Worm (Caenorhabditis elegans) whole organism, L4 larva: ENCODE results near the gene top-3.
A peak's percentile ranks its signal among the peaks of the same experiment; 100 is the strongest.

Source experiments
- D1046.2 ChIP-seq: fragments of 200-800 bp; sonication (Bioruptor generic); IDR thresholded peaks from 2 replicates; pipeline ENCODE4 v1.3.6; 2022; ENCODE audit warnings: missing genetic modification characterization, missing compliant biosample characterization
- F10B5.3 ChIP-seq: sonication (generic microtip); optimal IDR thresholded peaks from 2 replicates; lab custom pipeline; 2016; ENCODE audit warnings: mild to moderate bottlenecking, missing genetic modification characterization, missing compliant biosample characterization
- F44E2.7 ChIP-seq: fragments of 200-800 bp; sonication (Bioruptor generic); IDR thresholded peaks from 2 replicates; pipeline ENCODE4 v2.1.2; 2022; ENCODE audit warnings: missing genetic modification characterization, missing compliant biosample characterization
- R02D3.7 ChIP-seq: fragments of 150-350 bp; sonication (generic microtip); optimal IDR thresholded peaks from 3 replicates; lab custom pipeline; 2014; ENCODE audit warnings: missing biosample characterization, missing genetic modification characterization
- Y105C5A.15 ChIP-seq: fragments of 200-800 bp; sonication (Bioruptor generic); IDR thresholded peaks from 2 replicates; pipeline ENCODE4 v1.3.6; 2022; ENCODE audit warnings: missing genetic modification characterization, missing compliant biosample characterization
- Y48G9A.11 ChIP-seq: fragments of 200-800 bp; sonication (Bioruptor generic); IDR thresholded peaks from 2 replicates; pipeline ENCODE4 v1.3.6; 2022; ENCODE audit warnings: missing genetic modification reagents, missing genetic modification characterization, missing compliant biosample characterization
- Y5F2A.4 ChIP-seq: fragments of 200-800 bp; sonication (Bioruptor generic); optimal IDR thresholded peaks from 2 replicates; lab custom pipeline; 2018; ENCODE audit warnings: mild to moderate bottlenecking, missing genetic modification characterization, missing compliant biosample characterization
- ama-1 ChIP-seq: fragments of 150-350 bp; optimal IDR thresholded peaks from 2 replicates; lab custom pipeline; 2014; ENCODE audit warnings: inconsistent platforms, mixed read lengths
- arid-1 ChIP-seq: fragments of 200-800 bp; sonication (Bioruptor generic); conservative IDR thresholded peaks from 2 replicates; pipeline ENCODE4 v1.3.6; 2022; ENCODE audit warnings: missing genetic modification reagents, missing genetic modification characterization, missing compliant biosample characterization
- ceh-20 ChIP-seq: fragments of 200-800 bp; sonication (Bioruptor generic); IDR thresholded peaks from 2 replicates; pipeline ENCODE4 v1.3.6; 2022; ENCODE audit warnings: missing genetic modification reagents, missing genetic modification characterization, missing compliant biosample characterization
- ceh-44 ChIP-seq: fragments of 200-800 bp; sonication (Bioruptor generic); IDR thresholded peaks from 2 replicates; pipeline ENCODE4 v1.3.6; 2022; ENCODE audit warnings: missing genetic modification reagents, missing genetic modification characterization, missing compliant biosample characterization
- ceh-82 ChIP-seq: sonication (generic microtip); optimal IDR thresholded peaks from 2 replicates; lab custom pipeline; 2017; ENCODE audit warnings: missing biosample characterization, missing genetic modification characterization
- ces-1 ChIP-seq: fragments of 150-350 bp; sonication (generic microtip); optimal IDR thresholded peaks from 4 replicates; lab custom pipeline; 2014; ENCODE audit warnings: missing biosample characterization, missing genetic modification reagents, missing genetic modification characterization
- cey-2 ChIP-seq: sonication (generic microtip); optimal IDR thresholded peaks from 3 replicates; lab custom pipeline; 2017; ENCODE audit warnings: missing genetic modification characterization, mild to moderate bottlenecking, missing compliant biosample characterization, antibody characterized with exemption, borderline replicate concordance; ENCODE audit not compliant: insufficient read depth
- ctbp-1 ChIP-seq: fragments of 200-800 bp; sonication (Bioruptor generic); IDR thresholded peaks from 2 replicates; pipeline ENCODE4 v1.3.6; 2022; ENCODE audit warnings: missing genetic modification reagents, missing genetic modification characterization, missing compliant biosample characterization
- daf-19 ChIP-seq: fragments of 200-800 bp; sonication (Bioruptor generic); conservative IDR thresholded peaks from 2 replicates; pipeline ENCODE4 v1.3.6; 2022; ENCODE audit warnings: missing genetic modification characterization, missing compliant biosample characterization
- dmd-8 ChIP-seq: fragments of 200-800 bp; sonication (Bioruptor generic); IDR thresholded peaks from 2 replicates; pipeline ENCODE4 v1.3.6; 2022; ENCODE audit warnings: missing genetic modification characterization, missing compliant biosample characterization
- dmd-9 ChIP-seq: fragments of 200-800 bp; sonication (Bioruptor generic); IDR thresholded peaks from 2 replicates; pipeline ENCODE4 v1.3.6; 2022; ENCODE audit warnings: missing genetic modification reagents, missing genetic modification characterization, missing compliant biosample characterization
- dpl-1 ChIP-seq: fragments of 150-350 bp; optimal IDR thresholded peaks from 2 replicates; lab custom pipeline; 2014; ENCODE audit warnings: missing biosample characterization, missing genetic modification reagents, missing genetic modification characterization
- duxl-1 ChIP-seq: sonication (generic microtip); optimal IDR thresholded peaks from 2 replicates; lab custom pipeline; 2016; ENCODE audit warnings: mild to moderate bottlenecking, missing genetic modification characterization, moderate library complexity, missing compliant biosample characterization; ENCODE audit not compliant: poor library complexity
- dve-1 ChIP-seq: sonication (generic microtip); optimal IDR thresholded peaks from 2 replicates; lab custom pipeline; 2017; ENCODE audit warnings: antibody characterized with exemption, mild to moderate bottlenecking, missing genetic modification characterization, missing compliant biosample characterization; ENCODE audit not compliant: insufficient read depth
- egl-27 ChIP-seq: sonication (generic microtip); optimal IDR thresholded peaks from 3 replicates; lab custom pipeline; 2017; ENCODE audit warnings: missing biosample characterization, missing genetic modification reagents, missing genetic modification characterization
- fkh-10 ChIP-seq: fragments of 150-350 bp; optimal IDR thresholded peaks from 2 replicates; lab custom pipeline; 2014; ENCODE audit warnings: missing biosample characterization, missing genetic modification reagents, missing genetic modification characterization
- fos-1 ChIP-seq: fragments of 150-350 bp; optimal IDR thresholded peaks from 2 replicates; lab custom pipeline; 2014; ENCODE audit warnings: missing biosample characterization, missing genetic modification characterization
- gei-8 ChIP-seq: fragments of 200-800 bp; sonication (Bioruptor generic); optimal IDR thresholded peaks from 2 replicates; lab custom pipeline; 2018; ENCODE audit warnings: mild to moderate bottlenecking, missing genetic modification characterization, missing compliant biosample characterization
- hlh-11 ChIP-seq: fragments of 200-800 bp; sonication (Bioruptor generic); optimal IDR thresholded peaks from 2 replicates; lab custom pipeline; 2018; ENCODE audit warnings: mild to moderate bottlenecking, missing genetic modification characterization, missing compliant biosample characterization
- hlh-30 ChIP-seq: sonication (generic microtip); optimal IDR thresholded peaks from 2 replicates; lab custom pipeline; 2017; ENCODE audit warnings: antibody characterized with exemption, mild to moderate bottlenecking, missing genetic modification characterization, missing compliant biosample characterization; ENCODE audit not compliant: insufficient read depth
- lin-13 ChIP-seq: fragments of 150-350 bp; optimal IDR thresholded peaks from 2 replicates; lab custom pipeline; 2014; ENCODE audit warnings: missing biosample characterization, missing genetic modification reagents, missing genetic modification characterization
- lin-38 ChIP-seq: fragments of 200-800 bp; sonication (Bioruptor generic); IDR thresholded peaks from 2 replicates; pipeline ENCODE4 v1.3.6; 2022; ENCODE audit warnings: missing genetic modification reagents, missing genetic modification characterization, missing compliant biosample characterization
- lir-3 ChIP-seq: sonication (generic microtip); optimal IDR thresholded peaks from 2 replicates; lab custom pipeline; 2016; ENCODE audit warnings: mild to moderate bottlenecking, missing genetic modification characterization, missing compliant biosample characterization
- madf-5 ChIP-seq, 2 experiments: fragments of 200-800 bp; sonication (Bioruptor generic); IDR thresholded peaks; 2 replicates each; pipeline ENCODE4 v1.3.6; 2022; ENCODE audit warnings: missing compliant biosample characterization in 2 of 2, missing genetic modification characterization in 2 of 2
- madf-9 ChIP-seq: fragments of 200-800 bp; sonication (Bioruptor generic); conservative IDR thresholded peaks from 2 replicates; pipeline ENCODE4 v1.3.6; 2022; ENCODE audit warnings: missing genetic modification reagents, missing genetic modification characterization, missing compliant biosample characterization
- mdl-1 ChIP-seq, 2 experiments: fragments of 150-350 bp in 1 of 2; sonication (generic microtip) in 1 of 2; optimal IDR thresholded peaks; 2 replicates each; lab custom pipeline; 2014 to 2017; ENCODE audit warnings: missing biosample characterization in 2 of 2, missing genetic modification characterization in 2 of 2
- mdt-29 ChIP-seq: fragments of 200-800 bp; sonication (Bioruptor generic); IDR thresholded peaks from 2 replicates; pipeline ENCODE4 v1.3.6; 2022; ENCODE audit warnings: missing genetic modification reagents, missing genetic modification characterization, missing compliant biosample characterization
- nhr-10 ChIP-seq: fragments of 150-350 bp; optimal IDR thresholded peaks from 2 replicates; lab custom pipeline; 2014; ENCODE audit warnings: missing biosample characterization, missing genetic modification characterization
- nhr-41 ChIP-seq: fragments of 200-800 bp; sonication (Bioruptor generic); IDR thresholded peaks from 2 replicates; pipeline ENCODE4 v1.3.6; 2022; ENCODE audit warnings: missing genetic modification reagents, missing genetic modification characterization, missing compliant biosample characterization
- nhr-48 ChIP-seq: sonication (generic microtip); optimal IDR thresholded peaks from 2 replicates; lab custom pipeline; 2016; ENCODE audit warnings: mild to moderate bottlenecking, missing genetic modification characterization, missing compliant biosample characterization
- nhr-6 ChIP-seq: fragments of 150-350 bp; optimal IDR thresholded peaks from 2 replicates; lab custom pipeline; 2014; ENCODE audit warnings: missing biosample characterization, missing genetic modification characterization
- nhr-76 ChIP-seq: fragments of 150-350 bp; optimal IDR thresholded peaks from 2 replicates; lab custom pipeline; 2014; ENCODE audit warnings: missing biosample characterization, missing genetic modification characterization
- nhr-77 ChIP-seq: fragments of 150-350 bp; optimal IDR thresholded peaks from 2 replicates; lab custom pipeline; 2014; ENCODE audit warnings: missing biosample characterization, missing genetic modification characterization
- pqm-1 ChIP-seq: sonication (generic microtip); optimal IDR thresholded peaks from 2 replicates; lab custom pipeline; 2017; ENCODE audit warnings: missing biosample characterization, missing genetic modification characterization
- rbr-2 ChIP-seq: sonication (generic microtip); optimal IDR thresholded peaks from 2 replicates; lab custom pipeline; 2016; ENCODE audit warnings: missing genotype, missing genetic modification characterization, missing compliant biosample characterization
- set-16 ChIP-seq: fragments of 200-800 bp; sonication (Bioruptor generic); IDR thresholded peaks from 2 replicates; pipeline ENCODE4 v1.3.6; 2022; ENCODE audit warnings: missing genetic modification reagents, missing genetic modification characterization, missing compliant biosample characterization
- skn-1 ChIP-seq: fragments of 150-350 bp; optimal IDR thresholded peaks from 2 replicates; lab custom pipeline; 2014; ENCODE audit warnings: missing biosample characterization, missing genetic modification characterization
- spr-1 ChIP-seq: sonication (generic microtip); optimal IDR thresholded peaks from 2 replicates; lab custom pipeline; 2016; ENCODE audit warnings: mild to moderate bottlenecking, missing genetic modification characterization, missing compliant biosample characterization
- spr-3 ChIP-seq: fragments of 200-800 bp; sonication (Bioruptor generic); optimal IDR thresholded peaks from 2 replicates; lab custom pipeline; 2018; ENCODE audit warnings: mild to moderate bottlenecking, missing genetic modification characterization, missing compliant biosample characterization
- tra-1 ChIP-seq: fragments of 200-800 bp; sonication (Bioruptor generic); IDR thresholded peaks from 2 replicates; pipeline ENCODE4 v1.3.6; 2022; ENCODE audit warnings: missing genetic modification reagents, missing genetic modification characterization, missing compliant biosample characterization
- unc-130 ChIP-seq: sonication (generic microtip); optimal IDR thresholded peaks from 2 replicates; lab custom pipeline; 2016; ENCODE audit warnings: missing genetic modification reagents, missing genetic modification characterization, missing compliant biosample characterization
- zfp-2 ChIP-seq: sonication (generic microtip); optimal IDR thresholded peaks from 2 replicates; lab custom pipeline; 2016; ENCODE audit warnings: mild to moderate bottlenecking, missing genetic modification characterization, missing compliant biosample characterization
- zfp-3 ChIP-seq: fragments of 200-800 bp; sonication (Bioruptor generic); conservative IDR thresholded peaks from 2 replicates; pipeline ENCODE4 v1.3.6; 2022; ENCODE audit warnings: missing genetic modification reagents, missing genetic modification characterization, missing compliant biosample characterization
- ztf-11 ChIP-seq: fragments of 150-350 bp; optimal IDR thresholded peaks from 2 replicates; lab custom pipeline; 2014; ENCODE audit warnings: missing biosample characterization, missing genetic modification characterization
- ztf-7 ChIP-seq: fragments of 150-350 bp; optimal IDR thresholded peaks from 2 replicates; lab custom pipeline; 2014; ENCODE audit warnings: missing biosample characterization, missing genetic modification characterization

top-3 gene

DNA sequence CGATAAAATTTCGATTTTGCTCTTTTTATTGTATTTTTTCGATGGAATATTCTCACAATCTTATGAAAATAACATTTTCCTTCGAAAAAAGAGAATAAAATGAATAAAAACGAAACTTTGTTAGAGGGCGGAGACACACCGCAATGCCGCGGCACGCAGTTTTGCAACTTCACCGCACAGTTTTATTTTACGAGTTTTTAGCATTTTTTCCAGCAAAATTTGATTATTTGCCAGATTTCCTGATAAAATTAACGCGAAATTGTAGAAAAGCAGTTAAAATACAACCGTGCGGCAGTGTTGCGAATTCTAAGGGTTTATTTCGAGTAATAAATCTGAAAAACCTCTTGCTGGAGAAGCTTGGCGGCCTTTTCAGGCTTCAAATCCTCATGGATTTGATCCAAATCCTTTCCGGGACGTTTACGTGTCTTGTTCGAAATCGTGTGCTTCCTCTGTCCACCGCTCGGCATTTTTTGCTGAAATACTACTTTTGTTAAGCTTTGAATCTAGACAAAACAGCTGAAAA, 41.7 kb downstream of the top-3 start, which contains the start of gene znf-593 (continued):
- TF ChIP-seq spr-1 (tag; lab: Kevin White, UChicago) (peak; percentile 18), nhr-76 (tag; lab: Kevin White, UChicago) (no peak), nhr-6 (tag; lab: Kevin White, UChicago) (no peak), set-16 (GFP tag; lab: Robert Waterston, UW) (no peak), daf-19 (no peak), skn-1 (tag; lab: Kevin White, UChicago) (no peak), ces-1 (GFP tag; lab: Kevin White, UChicago) (no peak), egl-27 (tag; lab: Kevin White, UChicago) (no peak), ctbp-1 (GFP tag; lab: Robert Waterston, UW) (no peak), duxl-1 (no peak), dpl-1 (peak; percentile 18), mdl-1 (tag; optimal IDR thresholded peaks at IDR 0.05; lab: Kevin White, UChicago) (no peak), arid-1 (GFP tag; lab: Robert Waterston, UW) (no peak), Y5F2A.4 (GFP tag; lab: Kevin White, UChicago) (peak; percentile 55), dmd-9 (no peak), madf-9 (GFP tag; lab: Robert Waterston, UW) (no peak), tra-1 (GFP tag; lab: Robert Waterston, UW) (no peak), rbr-2 (tag; lab: Kevin White, UChicago) (no peak), lin-38 (peak; percentile 19; the same call in 1 of the 2 replicates), spr-3 (GFP tag; lab: Kevin White, UChicago) (no peak), pqm-1 (tag; lab: Kevin White, UChicago) (no peak), nhr-10 (tag; lab: Kevin White, UChicago) (no peak), D1046.2 (GFP tag; lab: Robert Waterston, UW) (no peak), hlh-30 (tag; lab: Kevin White, UChicago) (no peak), ceh-82 (no peak), nhr-41 (GFP tag; lab: Robert Waterston, UW) (no peak), mdt-29 (GFP tag; lab: Robert Waterston, UW) (no peak), Y48G9A.11 (no peak), gei-8 (GFP tag; lab: Kevin White, UChicago) (no peak), ceh-20 (GFP tag; lab: Robert Waterston, UW) (no peak), dve-1 (tag; lab: Kevin White, UChicago) (peak; percentile 47), ztf-7 (tag; lab: Kevin White, UChicago) (no peak), zfp-2 (tag; lab: Kevin White, UChicago) (no peak), Y105C5A.15 (GFP tag; lab: Robert Waterston, UW) (no peak), unc-130 (GFP tag; lab: Kevin White, UChicago) (no peak), nhr-48 (tag; lab: Kevin White, UChicago) (no peak), ztf-11 (tag; lab: Kevin White, UChicago) (no peak), cey-2 (no peak), F44E2.7 (GFP tag; lab: Robert Waterston, UW) (no peak), madf-5 (GFP tag; IDR thresholded peaks at IDR 0.05; lab: Robert Waterston, UW) (no peak), lir-3 (tag; lab: Kevin White, UChicago) (no peak), lin-13 (GFP tag; lab: Kevin White, UChicago) (no peak), R02D3.7 (no peak), fkh-10 (GFP tag; lab: Kevin White, UChicago) (no peak), ceh-44 (GFP tag; lab: Robert Waterston, UW) (no peak), fos-1 (no peak), zfp-3 (GFP tag; lab: Robert Waterston, UW) (0 out of 2 replicates have a peak, but pooled peaks have one; percentile 30), ama-1 (lab: Kevin White, UChicago) (peak; percentile 12), hlh-11 (tag; lab: Kevin White, UChicago) (peak; percentile 5), nhr-77 (tag; lab: Kevin White, UChicago) (no peak), dmd-8 (no peak), F10B5.3 (peak; percentile 13)
